Worm (Caenorhabditis elegans) whole organism, young adult: ENCODE measurements around the gene R10E9.2.
"Not testable (repeated sequence)": the region's sequence is repeated elsewhere in the genome, so short reads cannot be mapped to it uniquely, and the experiment has no call there.

Experiments used
- B0261.1 ChIP-seq: sonication (generic microtip); optimal IDR thresholded peaks from 2 replicates; lab custom pipeline; 2016; ENCODE audit warnings: mild to moderate bottlenecking, missing genetic modification characterization, moderate library complexity, missing compliant biosample characterization
- C06A6.2 ChIP-seq: fragments of 200-800 bp; sonication (Bioruptor generic); conservative IDR thresholded peaks from 2 replicates; pipeline ENCODE4 v1.3.6; 2022; ENCODE audit warnings: missing genetic modification characterization, missing compliant biosample characterization
- D2030.7 ChIP-seq: fragments of 200-800 bp; sonication (Bioruptor generic); IDR thresholded peaks from 2 replicates; pipeline ENCODE4 v1.3.6; 2022; ENCODE audit warnings: missing genetic modification reagents, missing genetic modification characterization, missing compliant biosample characterization
- F57C9.4 ChIP-seq: sonication (generic microtip); optimal IDR thresholded peaks from 2 replicates; lab custom pipeline; 2017; ENCODE audit warnings: mild to moderate bottlenecking, missing genetic modification characterization, missing compliant biosample characterization
- K11D2.4 ChIP-seq: fragments of 200-800 bp; sonication (Bioruptor generic); IDR thresholded peaks from 2 replicates; pipeline ENCODE4 v1.3.6; 2022; ENCODE audit warnings: missing genetic modification reagents, missing genetic modification characterization, missing compliant biosample characterization
- T07F8.4 ChIP-seq: sonication (generic microtip); optimal IDR thresholded peaks from 2 replicates; lab custom pipeline; 2016; ENCODE audit warnings: mild to moderate bottlenecking, missing genetic modification characterization, moderate library complexity, missing compliant biosample characterization
- Y79H2A.3 ChIP-seq: fragments of 200-800 bp; sonication (Bioruptor generic); conservative IDR thresholded peaks from 2 replicates; pipeline ENCODE4 v1.3.6; 2022; ENCODE audit warnings: missing genetic modification reagents, missing genetic modification characterization, missing compliant biosample characterization
- ZK185.1 ChIP-seq: sonication (generic microtip); optimal IDR thresholded peaks from 2 replicates; lab custom pipeline; 2016; ENCODE audit warnings: mild to moderate bottlenecking, missing genetic modification characterization, missing compliant biosample characterization; ENCODE audit not compliant: poor library complexity, severe bottlenecking
- ama-1 ChIP-seq, 3 experiments: fragments of 150-350 bp in 1 of 3; sonication (generic microtip) in 2 of 3; optimal IDR thresholded peaks; 2 replicates each; lab custom pipeline; 2014 to 2018; ENCODE audit warnings: missing biosample characterization in 2 of 3, missing genetic modification characterization in 2 of 3, missing genetic modification reagents in 2 of 3
- aptf-2 ChIP-seq: fragments of 200-800 bp; sonication (Bioruptor generic); conservative IDR thresholded peaks from 2 replicates; pipeline ENCODE4 v1.3.6; 2022; ENCODE audit warnings: missing genetic modification reagents, missing genetic modification characterization, missing compliant biosample characterization
- attf-3 ChIP-seq: fragments of 200-800 bp; sonication (Bioruptor generic); conservative IDR thresholded peaks from 2 replicates; pipeline ENCODE4 v1.3.6; 2022; ENCODE audit warnings: missing genetic modification reagents, missing genetic modification characterization, missing compliant biosample characterization
- attf-6 ChIP-seq: fragments of 200-800 bp; sonication (Bioruptor generic); IDR thresholded peaks from 2 replicates; pipeline ENCODE4 v1.3.6; 2022; ENCODE audit warnings: missing genetic modification reagents, missing genetic modification characterization, missing compliant biosample characterization
- bed-2 ChIP-seq: fragments of 200-800 bp; sonication (Bioruptor generic); IDR thresholded peaks from 2 replicates; pipeline ENCODE4 v1.3.6; 2022; ENCODE audit warnings: missing genetic modification reagents, missing genetic modification characterization, missing compliant biosample characterization
- cebp-1 ChIP-seq, 2 experiments: fragments of 200-800 bp in 1 of 2; sonication (Bioruptor generic) in 1 of 2; sonication (generic microtip) in 1 of 2; IDR thresholded peaks in 1 of 2; optimal IDR thresholded peaks in 1 of 2; 2 replicates each; pipeline versions ENCODE4 v1.3.6 to Lab custom; 2017 to 2022; ENCODE audit warnings: missing compliant biosample characterization in 2 of 2, missing genetic modification characterization in 2 of 2, mild to moderate bottlenecking in 1 of 2, missing genetic modification reagents in 1 of 2, moderate library complexity in 1 of 2
- ceh-100 ChIP-seq: fragments of 200-800 bp; sonication (Bioruptor generic); IDR thresholded peaks from 2 replicates; pipeline ENCODE4 v1.3.6; 2022; ENCODE audit warnings: missing genetic modification reagents, missing genetic modification characterization, missing compliant biosample characterization
- ceh-27 ChIP-seq: fragments of 200-800 bp; sonication (Bioruptor generic); optimal IDR thresholded peaks from 2 replicates; lab custom pipeline; 2018; ENCODE audit warnings: mild to moderate bottlenecking, missing genetic modification characterization, moderate library complexity, missing compliant biosample characterization
- ceh-40 ChIP-seq: fragments of 200-800 bp; sonication (Bioruptor generic); IDR thresholded peaks from 2 replicates; pipeline ENCODE4 v1.3.6; 2022; ENCODE audit warnings: missing genetic modification characterization, missing compliant biosample characterization
- die-1 ChIP-seq: sonication (generic microtip); optimal IDR thresholded peaks from 2 replicates; lab custom pipeline; 2016; ENCODE audit warnings: missing genotype, mild to moderate bottlenecking, missing genetic modification characterization, missing compliant biosample characterization
- dox-1 ChIP-seq: fragments of 200-800 bp; sonication (Bioruptor generic); IDR thresholded peaks from 2 replicates; pipeline ENCODE4 v1.3.6; 2022; ENCODE audit warnings: missing genetic modification reagents, missing genetic modification characterization, missing compliant biosample characterization
- dpff-1 ChIP-seq: sonication (generic microtip); optimal IDR thresholded peaks from 2 replicates; lab custom pipeline; 2017; ENCODE audit warnings: mild to moderate bottlenecking, missing genetic modification characterization, missing compliant biosample characterization
- efl-1 ChIP-seq: fragments of 150-350 bp; optimal IDR thresholded peaks from 2 replicates; lab custom pipeline; 2014; ENCODE audit warnings: missing biosample characterization, missing genetic modification reagents, missing genetic modification characterization
- egrh-3 ChIP-seq: fragments of 200-800 bp; sonication (Bioruptor generic); IDR thresholded peaks from 2 replicates; pipeline ENCODE4 v1.3.6; 2022; ENCODE audit warnings: missing genetic modification reagents, missing genetic modification characterization, missing compliant biosample characterization
- ets-4 ChIP-seq: fragments of 200-800 bp; sonication (Bioruptor generic); optimal IDR thresholded peaks from 2 replicates; lab custom pipeline; 2018; ENCODE audit warnings: mild to moderate bottlenecking, missing genetic modification characterization, missing compliant biosample characterization
- gei-17 ChIP-seq: fragments of 200-800 bp; sonication (Bioruptor generic); optimal IDR thresholded peaks from 2 replicates; lab custom pipeline; 2018; ENCODE audit warnings: mild to moderate bottlenecking, missing genetic modification characterization, missing compliant biosample characterization
- hlh-12 ChIP-seq: sonication (generic microtip); optimal IDR thresholded peaks from 2 replicates; lab custom pipeline; 2016; ENCODE audit warnings: missing genetic modification characterization, missing compliant biosample characterization
- hmg-1.2 ChIP-seq: fragments of 200-800 bp; sonication (Bioruptor generic); IDR thresholded peaks from 2 replicates; pipeline ENCODE4 v1.3.6; 2022; ENCODE audit warnings: missing genetic modification reagents, missing genetic modification characterization, missing compliant biosample characterization
- lin-54 ChIP-seq: fragments of 200-800 bp; sonication (Bioruptor generic); optimal IDR thresholded peaks from 2 replicates; lab custom pipeline; 2018; ENCODE audit warnings: mild to moderate bottlenecking, missing genetic modification characterization, missing compliant biosample characterization
- lir-1 ChIP-seq: fragments of 200-800 bp; sonication (Bioruptor generic); conservative IDR thresholded peaks from 2 replicates; pipeline ENCODE4 v1.3.6; 2022; ENCODE audit warnings: missing genetic modification reagents, missing genetic modification characterization, missing compliant biosample characterization
- lsy-27 ChIP-seq: sonication (generic microtip); optimal IDR thresholded peaks from 2 replicates; lab custom pipeline; 2017; ENCODE audit warnings: missing genetic modification characterization, mild to moderate bottlenecking, missing compliant biosample characterization, antibody characterized with exemption, missing genotype, borderline replicate concordance; ENCODE audit not compliant: insufficient read depth
- madf-10 ChIP-seq: sonication (generic microtip); optimal IDR thresholded peaks from 2 replicates; lab custom pipeline; 2016; ENCODE audit warnings: mild to moderate bottlenecking, missing genetic modification characterization, missing compliant biosample characterization
- mcd-1 ChIP-seq: fragments of 200-800 bp; sonication (Bioruptor generic); IDR thresholded peaks from 2 replicates; pipeline ENCODE4 v1.3.6; 2022; ENCODE audit warnings: missing genetic modification reagents, missing genetic modification characterization, missing compliant biosample characterization
- mxl-1 ChIP-seq: sonication (generic microtip); optimal IDR thresholded peaks from 2 replicates; lab custom pipeline; 2016; ENCODE audit warnings: missing genetic modification characterization, missing compliant biosample characterization
- nfya-1 ChIP-seq: sonication (generic microtip); optimal IDR thresholded peaks from 2 replicates; lab custom pipeline; 2017; ENCODE audit warnings: antibody characterized with exemption, missing compliant biosample characterization, missing genetic modification characterization, borderline replicate concordance; ENCODE audit not compliant: insufficient read depth
- pha-4 ChIP-seq: fragments of 150-350 bp; sonication (generic microtip); optimal IDR thresholded peaks from 2 replicates; lab custom pipeline; 2014; ENCODE audit warnings: missing biosample characterization, missing genetic modification reagents, missing genetic modification characterization
- snpc-1.1 ChIP-seq: sonication (generic microtip); optimal IDR thresholded peaks from 2 replicates; lab custom pipeline; 2017; ENCODE audit warnings: missing genetic modification characterization, mild to moderate bottlenecking, missing compliant biosample characterization, antibody characterized with exemption, moderate library complexity, missing genotype, missing genetic modification reagents; ENCODE audit not compliant: insufficient read depth
- snpc-3.4 ChIP-seq: sonication (generic microtip); optimal IDR thresholded peaks from 2 replicates; lab custom pipeline; 2017; ENCODE audit warnings: missing genetic modification characterization, mild to moderate bottlenecking, missing compliant biosample characterization, antibody characterized with exemption, moderate library complexity, missing genotype, missing genetic modification reagents
- snpc-4 ChIP-seq, 5 experiments: fragments of 150-350 bp in 1 of 5; sonication (generic microtip) in 4 of 5; optimal IDR thresholded peaks; 2 replicates each; lab custom pipeline; 2014 to 2018; ENCODE audit warnings: missing genetic modification characterization in 5 of 5, missing biosample characterization in 3 of 5, antibody characterized with exemption in 2 of 5, mild to moderate bottlenecking in 2 of 5, missing compliant biosample characterization in 2 of 5, missing genotype in 2 of 5, moderate library complexity in 2 of 5, missing genetic modification reagents in 1 of 5
- somi-1 ChIP-seq: fragments of 200-800 bp; sonication (Bioruptor generic); optimal IDR thresholded peaks from 2 replicates; lab custom pipeline; 2018; ENCODE audit warnings: mild to moderate bottlenecking, missing genetic modification characterization, missing compliant biosample characterization
- tlf-1 ChIP-seq: fragments of 200-800 bp; sonication (Bioruptor generic); optimal IDR thresholded peaks from 2 replicates; lab custom pipeline; 2018; ENCODE audit warnings: mild to moderate bottlenecking, missing genetic modification characterization, missing compliant biosample characterization
- unc-130 ChIP-seq: sonication (generic microtip); optimal IDR thresholded peaks from 2 replicates; lab custom pipeline; 2016; ENCODE audit warnings: missing genetic modification reagents, missing genetic modification characterization, missing compliant biosample characterization
- unc-62 ChIP-seq: fragments of 150-350 bp; optimal IDR thresholded peaks from 2 replicates; lab custom pipeline; 2014; ENCODE audit warnings: missing biosample characterization, missing genetic modification reagents, missing genetic modification characterization
- zim-3 ChIP-seq: sonication (generic microtip); optimal IDR thresholded peaks from 2 replicates; lab custom pipeline; 2017; ENCODE audit warnings: mild to moderate bottlenecking, missing genetic modification characterization, moderate library complexity, missing compliant biosample characterization
- ztf-26 ChIP-seq: sonication (generic microtip); optimal IDR thresholded peaks from 2 replicates; lab custom pipeline; 2017; ENCODE audit warnings: missing genetic modification characterization, missing compliant biosample characterization
- ztf-3 ChIP-seq: fragments of 200-800 bp; sonication (Bioruptor generic); optimal IDR thresholded peaks from 2 replicates; lab custom pipeline; 2018; ENCODE audit warnings: mild to moderate bottlenecking, missing genetic modification characterization, missing compliant biosample characterization

The R10E9.2 gene

ce11 chrIII:4004064-4004580, 40.0 kb upstream of the R10E9.2 start, which contains the start of gene tif-1A (continued):
- TF ChIP-seq attf-6 (no peak), pha-4 (tag; lab: Kevin White, UChicago) (peak; percentile 56), hmg-1.2 (GFP tag; lab: Robert Waterston, UW) (peak; percentile 51; the same call in 1 of the 2 replicates), ets-4 (GFP tag; lab: Kevin White, UChicago) (no peak), ama-1 (optimal IDR thresholded peaks at IDR 0.05; lab: Kevin White, UChicago) (no peak), ama-1 (GFP tag; optimal IDR thresholded peaks at IDR 0.05; lab: Kevin White, UChicago) (no peak), ZK185.1 (tag; lab: Kevin White, UChicago) (peak; percentile 66), somi-1 (GFP tag; lab: Kevin White, UChicago) (no peak), mxl-1 (tag; lab: Kevin White, UChicago) (no peak), madf-10 (tag; lab: Kevin White, UChicago) (peak; percentile 49), attf-3 (GFP tag; lab: Robert Waterston, UW) (no peak), aptf-2 (GFP tag; lab: Robert Waterston, UW) (no peak), ceh-27 (peak; percentile 19), ztf-3 (GFP tag; lab: Kevin White, UChicago) (no peak), lsy-27 (tag; lab: Kevin White, UChicago) (no peak), snpc-4 (GFP tag; optimal IDR thresholded peaks at IDR 0.05; lab: Kevin White, UChicago) (peak; percentile 12), snpc-4 (tag; optimal IDR thresholded peaks at IDR 0.05; lab: Kevin White, UChicago) (peak; percentile 58 to 72 (median 64)), efl-1 (GFP tag; lab: Kevin White, UChicago) (peak; percentile 28), hlh-12 (tag; lab: Kevin White, UChicago) (no peak), lir-1 (GFP tag; lab: Robert Waterston, UW) (peak; percentile 66; the same call in 1 of the 2 replicates), unc-62 (GFP tag; lab: Kevin White, UChicago) (peak; percentile 4), zim-3 (tag; lab: Kevin White, UChicago) (no peak), gei-17 (GFP tag; lab: Kevin White, UChicago) (no peak), F57C9.4 (tag; lab: Kevin White, UChicago) (no peak), die-1 (no peak), ceh-40 (GFP tag; lab: Robert Waterston, UW) (no peak), B0261.1 (tag; lab: Kevin White, UChicago) (no peak), nfya-1 (tag; lab: Kevin White, UChicago) (no peak), snpc-3.4 (tag; lab: Kevin White, UChicago) (peak; percentile 79), ceh-100 (no peak)
- TF ChIP-seq, all 124 proteins: peak for 48

ce11 chrIII:4001449-4001848, 37.3 kb upstream of the R10E9.2 start:
- TF ChIP-seq snpc-4 (GFP tag; optimal IDR thresholded peaks at IDR 0.05; lab: Kevin White, UChicago) = not testable (repeated sequence)
- TF ChIP-seq snpc-4 (tag; optimal IDR thresholded peaks at IDR 0.05; lab: Kevin White, UChicago) = peak in 3 of 4 experiments; percentile 16 to 78 (median 66)
- peak; percentile 9 for TF ChIP-seq snpc-1.1 (tag; lab: Kevin White, UChicago)

- TF ChIP-seq bed-2 (no peak), unc-130 (no peak), cebp-1 (GFP tag; IDR thresholded peaks at IDR 0.05; lab: Robert Waterston, UW) (no peak), cebp-1 (tag; optimal IDR thresholded peaks at IDR 0.05; lab: Kevin White, UChicago) (no peak), ceh-100 (no peak), tlf-1 (GFP tag; lab: Kevin White, UChicago) (no peak), Y79H2A.3 (no peak), C06A6.2 (no peak), T07F8.4 (tag; lab: Kevin White, UChicago) (no peak), D2030.7 (GFP tag; lab: Robert Waterston, UW) (no peak), mcd-1 (GFP tag; lab: Robert Waterston, UW) (no peak), ztf-26 (no peak), egrh-3 (GFP tag; lab: Robert Waterston, UW) (no peak), lin-54 (GFP tag; lab: Kevin White, UChicago) (no peak), dox-1 (GFP tag; lab: Robert Waterston, UW) (no peak), dpff-1 (tag; lab: Kevin White, UChicago) (no peak), K11D2.4 (GFP tag; lab: Robert Waterston, UW) (no peak)
Observed at ce11 chrIII:3994457-3994856, 30.3 kb upstream of the R10E9.2 start.
